Fruit fly (Drosophila melanogaster): ENCODE data around the gene Cpr65Ax2.

Gene Cpr65Ax2

DNA sequence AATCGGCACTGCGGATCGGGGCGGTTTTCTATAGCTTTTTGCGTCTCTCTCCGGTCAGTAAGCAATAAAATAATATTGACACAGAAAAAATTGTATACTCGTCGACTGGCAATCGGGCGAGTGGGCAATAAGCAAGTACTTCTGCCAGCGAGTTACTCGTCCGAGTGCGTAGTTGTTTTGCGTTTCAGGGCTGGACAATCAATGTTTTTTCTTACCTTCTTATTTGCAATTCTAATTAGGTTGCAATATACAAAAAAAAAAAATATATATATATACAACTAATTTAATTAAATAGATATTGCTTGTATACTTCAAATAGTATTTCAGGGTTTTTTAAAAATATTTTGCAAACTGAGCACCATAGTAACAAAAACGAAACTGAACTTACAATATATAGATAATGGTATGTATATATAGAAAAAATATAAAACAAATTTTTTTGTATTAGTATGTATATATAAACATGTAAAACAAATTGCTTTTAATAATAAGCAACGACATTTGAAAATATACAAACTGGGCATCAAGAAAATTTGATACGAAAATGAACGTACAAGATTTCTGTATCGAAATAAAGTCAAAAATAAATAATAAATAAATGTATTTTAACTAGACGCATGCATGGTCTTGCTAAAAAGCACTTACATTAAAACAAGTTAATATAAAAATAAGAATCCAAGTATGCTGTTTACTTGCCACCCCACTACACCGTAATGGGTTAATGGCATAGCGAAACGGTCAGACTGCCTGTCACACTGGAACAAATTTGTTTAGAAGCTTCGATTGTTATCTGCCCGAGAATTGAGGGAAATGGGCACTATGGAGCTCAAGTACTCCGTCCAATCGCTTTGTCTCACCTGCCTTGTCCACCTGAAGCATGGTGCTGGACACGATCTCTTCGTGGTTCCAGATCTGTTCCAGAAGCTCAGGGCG lies 38.6 kb upstream of the Cpr65Ax2 start, which contains the start of the genes D19A and CG7386 (continued):
- peak; percentile 3 for TF ChIP-seq zen (tag; optimal IDR thresholded peaks at IDR 0.05)
- TF ChIP-seq pho (GFP tag; optimal IDR thresholded peaks at IDR 0.05): peak; percentile 38
- TF ChIP-seq Ada2b (GFP tag; IDR thresholded peaks at IDR 0.05): peak; percentile 59
- peak; percentile 16 for TF ChIP-seq CG11723 (GFP tag; optimal IDR thresholded peaks at IDR 0.05)
- TF ChIP-seq lov (optimal IDR thresholded peaks at IDR 0.05): no peak
- peak; percentile 31; the same call in 1 of the 3 replicates for TF ChIP-seq lov (GFP tag; IDR thresholded peaks at IDR 0.05)
- no peak for TF ChIP-seq CG6683 (GFP tag; optimal IDR thresholded peaks at IDR 0.05)
- TF ChIP-seq lmd (GFP tag; IDR thresholded peaks at IDR 0.05): peak; percentile 65
- peak; percentile 75 for TF ChIP-seq ci (GFP tag; IDR thresholded peaks at IDR 0.05)
- peak; percentile 24 for TF ChIP-seq cg (GFP tag; optimal IDR thresholded peaks at IDR 0.05)
- TF ChIP-seq Atf6 (GFP tag; IDR thresholded peaks at IDR 0.05): peak; percentile 36; the same call in 1 of the 2 replicates
- TF ChIP-seq E2f2 (GFP tag; IDR thresholded peaks at IDR 0.05): no peak; the same call in 1 of the 2 replicates
- no peak for TF ChIP-seq oc (tag; optimal IDR thresholded peaks at IDR 0.05)
- peak; percentile 57 for TF ChIP-seq Ets97D (GFP tag; optimal IDR thresholded peaks at IDR 0.05)
- peak; percentile 57 for TF ChIP-seq Taf1 (GFP tag; IDR thresholded peaks at IDR 0.05)
- 0 out of 2 replicates have a peak, but pooled peaks have one; percentile 14 for TF ChIP-seq Nf-YA (GFP tag; IDR thresholded peaks at IDR 0.05)
- TF ChIP-seq CG17385 (GFP tag; optimal IDR thresholded peaks at IDR 0.05): peak; percentile 28
- peak; percentile 79 for TF ChIP-seq CG2120 (GFP tag; optimal IDR thresholded peaks at IDR 0.05)
- no peak for TF ChIP-seq da (GFP tag; optimal IDR thresholded peaks at IDR 0.05)
- no peak for TF ChIP-seq CG18476 (GFP tag; optimal IDR thresholded peaks at IDR 0.05)
- TF ChIP-seq fd102C (GFP tag; optimal IDR thresholded peaks at IDR 0.05): no peak
- TF ChIP-seq usp (GFP tag; optimal IDR thresholded peaks at IDR 0.05): no peak
- no peak for TF ChIP-seq Stat92E (GFP tag; optimal IDR thresholded peaks at IDR 0.05)
- TF ChIP-seq CG11398 (GFP tag; optimal IDR thresholded peaks at IDR 0.05): no peak
- TF ChIP-seq Bgb (GFP tag; IDR thresholded peaks at IDR 0.05; ENCODE audit: partially characterized antibody): peak; percentile 35; the same call in 1 of the 2 replicates
- peak; percentile 56 for TF ChIP-seq CG7786 (GFP tag; optimal IDR thresholded peaks at IDR 0.05)
- TF ChIP-seq en (GFP tag; optimal IDR thresholded peaks at IDR 0.05): no peak
- TF ChIP-seq CG13624 (GFP tag; optimal IDR thresholded peaks at IDR 0.05): peak; percentile 66
- no peak for TF ChIP-seq sd (tag; optimal IDR thresholded peaks at IDR 0.05)
- no peak for TF ChIP-seq Deaf1 (tag; optimal IDR thresholded peaks at IDR 0.05)
- no peak for TF ChIP-seq p53 (GFP tag; optimal IDR thresholded peaks at IDR 0.05)
- TF ChIP-seq MTF-1 (GFP tag; optimal IDR thresholded peaks at IDR 0.05; ENCODE audit: borderline replicate concordance): peak; percentile 8
- no peak for TF ChIP-seq Poxn (GFP tag; IDR thresholded peaks at IDR 0.05)
- TF ChIP-seq YL-1 (GFP tag; optimal IDR thresholded peaks at IDR 0.05): peak; percentile 52
- TF ChIP-seq z (GFP tag; IDR thresholded peaks at IDR 0.05): no peak
- TF ChIP-seq CG12744 (GFP tag; optimal IDR thresholded peaks at IDR 0.05): no peak
- peak; percentile 83 for TF ChIP-seq sens (GFP tag)
- TF ChIP-seq CG13424 (tag; optimal IDR thresholded peaks at IDR 0.05): peak; percentile 68
- no peak for TF ChIP-seq CG15479 (GFP tag; optimal IDR thresholded peaks at IDR 0.05)
- TF ChIP-seq CG14710 (tag; optimal IDR thresholded peaks at IDR 0.05): peak; percentile 47
- peak; percentile 59 for TF ChIP-seq E2f1 (GFP tag; IDR thresholded peaks at IDR 0.05)
- TF ChIP-seq lbe (GFP tag; optimal IDR thresholded peaks at IDR 0.05): peak; percentile 2
- no peak for TF ChIP-seq trh (GFP tag; optimal IDR thresholded peaks at IDR 0.05)
- TF ChIP-seq yki (optimal IDR thresholded peaks at IDR 0.05): no peak
- peak; percentile 47 for TF ChIP-seq Dek (tag; optimal IDR thresholded peaks at IDR 0.05)
- peak; percentile 62 for TF ChIP-seq CG18262 (tag; optimal IDR thresholded peaks at IDR 0.05)
- TF ChIP-seq Fer3 (tag; optimal IDR thresholded peaks at IDR 0.05): peak; percentile 54
- peak; percentile 29 for TF ChIP-seq CG9727 (GFP tag; optimal IDR thresholded peaks at IDR 0.05)
- peak; percentile 64 for TF ChIP-seq CG17829 (tag; optimal IDR thresholded peaks at IDR 0.05)
